Worm (Caenorhabditis elegans) whole organism, mixed stage, embryonic: ENCODE data around the gene R144.13.

Experiments used
- ces-1 ChIP-seq: fragments of 150-350 bp; optimal IDR thresholded peaks from 2 replicates; lab custom pipeline; 2014; ENCODE audit warnings: missing biosample characterization, missing genetic modification reagents, missing genetic modification characterization
- elt-3 ChIP-seq: fragments of 150-350 bp; optimal IDR thresholded peaks from 2 replicates; lab custom pipeline; 2014; ENCODE audit warnings: missing biosample characterization, missing genetic modification characterization
- ham-2 ChIP-seq: fragments of 200-800 bp; sonication (Bioruptor generic); optimal IDR thresholded peaks from 2 replicates; lab custom pipeline; 2018; ENCODE audit warnings: mild to moderate bottlenecking, missing genetic modification characterization, missing compliant biosample characterization
- lin-13 ChIP-seq: fragments of 150-350 bp; optimal IDR thresholded peaks from 2 replicates; lab custom pipeline; 2014; ENCODE audit warnings: missing biosample characterization, missing genetic modification characterization
- lsy-2 ChIP-seq: fragments of 150-350 bp; optimal IDR thresholded peaks from 2 replicates; lab custom pipeline; 2014; ENCODE audit warnings: missing biosample characterization, missing genetic modification characterization
- mab-5 ChIP-seq: fragments of 150-350 bp; optimal IDR thresholded peaks from 2 replicates; lab custom pipeline; 2014; ENCODE audit warnings: missing biosample characterization, missing genetic modification characterization
- mep-1 ChIP-seq: fragments of 150-350 bp; optimal IDR thresholded peaks from 2 replicates; lab custom pipeline; 2017; ENCODE audit warnings: missing biosample characterization, missing genetic modification reagents, missing genetic modification characterization, inconsistent platforms
- nhr-12 ChIP-seq: fragments of 150-350 bp; optimal IDR thresholded peaks from 2 replicates; lab custom pipeline; 2014; ENCODE audit warnings: missing biosample characterization, missing genetic modification characterization
- nhr-237 ChIP-seq: fragments of 150-350 bp; optimal IDR thresholded peaks from 2 replicates; lab custom pipeline; 2014; ENCODE audit warnings: missing biosample characterization, missing genetic modification characterization
- nhr-76 ChIP-seq: sonication (generic microtip); optimal IDR thresholded peaks from 2 replicates; lab custom pipeline; 2017; ENCODE audit warnings: missing biosample characterization, missing genetic modification characterization
- pha-4 ChIP-seq: fragments of 150-350 bp; optimal IDR thresholded peaks from 2 replicates; lab custom pipeline; 2018; ENCODE audit warnings: missing biosample characterization, missing genetic modification reagents, missing genetic modification characterization
- snpc-4 ChIP-seq: fragments of 150-350 bp; optimal IDR thresholded peaks from 2 replicates; lab custom pipeline; 2014; ENCODE audit warnings: missing biosample characterization, missing genetic modification characterization
- unc-39 ChIP-seq: fragments of 150-350 bp; optimal IDR thresholded peaks from 2 replicates; lab custom pipeline; 2014; ENCODE audit warnings: missing biosample characterization, missing genetic modification characterization
- unc-62 ChIP-seq: fragments of 150-350 bp; optimal IDR thresholded peaks from 2 replicates; lab custom pipeline; 2014; ENCODE audit warnings: missing biosample characterization, missing genetic modification reagents, missing genetic modification characterization

ce11 chrIII:5053541-5053940 lies 30.5 kb downstream of the R144.13 start, which contains the start of gene C45G9.8:
- TF ChIP-seq unc-39 = no peak
- TF ChIP-seq nhr-76 (tag; lab: Kevin White, UChicago) = no peak
- no peak for TF ChIP-seq ces-1 (GFP tag; lab: Kevin White, UChicago)
- no peak for TF ChIP-seq lsy-2
- TF ChIP-seq pha-4 (tag; lab: Kevin White, UChicago) = no peak
- TF ChIP-seq nhr-12 = no peak
- TF ChIP-seq mep-1 = no peak
- TF ChIP-seq mab-5 (tag; lab: Kevin White, UChicago) = no peak
- TF ChIP-seq unc-62 (GFP tag; lab: Kevin White, UChicago) = no peak
- TF ChIP-seq ham-2 (GFP tag; lab: Kevin White, UChicago) = no peak
- TF ChIP-seq elt-3 = no peak
- TF ChIP-seq nhr-237 (tag; lab: Kevin White, UChicago) = no peak
- no peak for TF ChIP-seq snpc-4 (tag; lab: Kevin White, UChicago)
- TF ChIP-seq lin-13 (tag; lab: Kevin White, UChicago) = no peak
